Fruit fly (Drosophila melanogaster): ENCODE results near the gene VhaAC39-2.
A peak's percentile ranks its signal among the peaks of the same experiment; 100 is the strongest.

VhaAC39-2 gene

dm6 chr3R:23127796-23128195 lies 31.3 kb downstream of the VhaAC39-2 start, which contains the start of gene CG31457 (continued):
- TF ChIP-seq CG2678 (tag; optimal IDR thresholded peaks at IDR 0.05) (no peak), CG7987 (GFP tag; optimal IDR thresholded peaks at IDR 0.05) (no peak), CG6765 (GFP tag; optimal IDR thresholded peaks at IDR 0.05) (no peak), Myb (GFP tag; optimal IDR thresholded peaks at IDR 0.05) (peak; percentile 35), Fer3 (tag; optimal IDR thresholded peaks at IDR 0.05) (no peak), zen2 (GFP tag; IDR thresholded peaks at IDR 0.05; ENCODE audit: partially characterized antibody) (peak; percentile 50; the same call in 2 of the 3 replicates), CG30431 (GFP tag; optimal IDR thresholded peaks at IDR 0.05) (no peak), ftz-f1 (GFP tag; optimal IDR thresholded peaks at IDR 0.05) (peak; percentile 85), Pdp1 (GFP tag; optimal IDR thresholded peaks at IDR 0.05) (peak in 1 of 2 experiments; percentile 21), CG17912 (GFP tag; optimal IDR thresholded peaks at IDR 0.05) (no peak), Kr (GFP tag; optimal IDR thresholded peaks at IDR 0.05) (no peak), nerfin-1 (tag; optimal IDR thresholded peaks at IDR 0.05) (peak; percentile 91), CG4730 (GFP tag; IDR thresholded peaks at IDR 0.05) (no peak), amos (GFP tag; IDR thresholded peaks at IDR 0.05; ENCODE audit: partially characterized antibody) (peak; percentile 86), CG6654 (GFP tag; optimal IDR thresholded peaks at IDR 0.05) (no peak), CG15601 (tag; optimal IDR thresholded peaks at IDR 0.05) (peak; percentile 7), Asciz (GFP tag; optimal IDR thresholded peaks at IDR 0.05) (no peak), btn (GFP tag; optimal IDR thresholded peaks at IDR 0.05) (no peak), CG1602 (GFP tag; optimal IDR thresholded peaks at IDR 0.05) (no peak), maf-S (GFP tag; optimal IDR thresholded peaks at IDR 0.05) (no peak), CG8388 (GFP tag; optimal IDR thresholded peaks at IDR 0.05) (no peak), HLH4C (GFP tag; IDR thresholded peaks at IDR 0.05; ENCODE audit: partially characterized antibody) (peak; percentile 69), CG11085 (GFP tag; IDR thresholded peaks at IDR 0.05) (no peak), CG3726 (GFP tag; IDR thresholded peaks at IDR 0.05) (no peak), CG3407 (GFP tag; optimal IDR thresholded peaks at IDR 0.05) (no peak), HHEX (GFP tag; optimal IDR thresholded peaks at IDR 0.05) (no peak), da (GFP tag; optimal IDR thresholded peaks at IDR 0.05) (no peak), peb (GFP tag; IDR thresholded peaks at IDR 0.05) (no peak), CG17359 (tag; optimal IDR thresholded peaks at IDR 0.05) (no peak), twi (tag; optimal IDR thresholded peaks at IDR 0.05) (no peak), Fer1 (GFP tag; optimal IDR thresholded peaks at IDR 0.05) (no peak), CG2199 (GFP tag; IDR thresholded peaks at IDR 0.05) (no peak), Sox100B (GFP tag; optimal IDR thresholded peaks at IDR 0.05) (no peak), inv (GFP tag; IDR thresholded peaks at IDR 0.05; ENCODE audit: partially characterized antibody) (peak; percentile 76), CG14965 (GFP tag; optimal IDR thresholded peaks at IDR 0.05; ENCODE audit: borderline replicate concordance) (no peak), fd3F (GFP tag; optimal IDR thresholded peaks at IDR 0.05) (no peak), Side (GFP tag; optimal IDR thresholded peaks at IDR 0.05) (no peak), Taf1 (GFP tag; IDR thresholded peaks at IDR 0.05) (no peak), fd96Cb (tag; optimal IDR thresholded peaks at IDR 0.05) (no peak), dmrt11E (tag; optimal IDR thresholded peaks at IDR 0.05) (no peak), lov (optimal IDR thresholded peaks at IDR 0.05) (no peak), lov (GFP tag; IDR thresholded peaks at IDR 0.05) (no peak), Nf-YA (GFP tag; IDR thresholded peaks at IDR 0.05) (no peak), nerfin-2 (GFP tag; IDR thresholded peaks at IDR 0.05; ENCODE audit: partially characterized antibody) (peak; percentile 53; the same call in 1 of the 2 replicates), CG34422 (GFP tag; IDR thresholded peaks at IDR 0.05) (no peak), CG4328 (GFP tag; optimal IDR thresholded peaks at IDR 0.05) (no peak), CG33213 (GFP tag; optimal IDR thresholded peaks at IDR 0.05) (peak; percentile 33), vvl (GFP tag; IDR thresholded peaks at IDR 0.05) (no peak), knrl (GFP tag; IDR thresholded peaks at IDR 0.05; ENCODE audit: partially characterized antibody) (peak; percentile 76), pan (optimal IDR thresholded peaks at IDR 0.05) (no peak), pan (GFP tag; optimal IDR thresholded peaks at IDR 0.05 in 1 of 2, IDR thresholded peaks at IDR 0.05 in 1 of 2) (no peak)

All from whole organism, embryonic.